Worm (Caenorhabditis elegans): ENCODE data around the gene clec-28.

- no peak for TF ChIP-seq nhr-11 (tag; optimal IDR thresholded peaks at IDR 0.05)
- TF ChIP-seq F49E8.2 (tag; optimal IDR thresholded peaks at IDR 0.05; ENCODE audit: borderline replicate concordance): no peak
- no peak for TF ChIP-seq mep-1 (tag; optimal IDR thresholded peaks at IDR 0.05)
- TF ChIP-seq fos-1 (tag; optimal IDR thresholded peaks at IDR 0.05): no peak
- no peak for TF ChIP-seq ztf-7 (tag; optimal IDR thresholded peaks at IDR 0.05)
- no peak for TF ChIP-seq ztf-11 (tag; optimal IDR thresholded peaks at IDR 0.05)
- no peak for TF ChIP-seq madf-9 (GFP tag; conservative IDR thresholded peaks at IDR 0.05)
- no peak for TF ChIP-seq R02D3.7 (tag; optimal IDR thresholded peaks at IDR 0.05)
- no peak for TF ChIP-seq lir-3 (tag; optimal IDR thresholded peaks at IDR 0.05)
Observed at ce11 chrV:16902726-16903125, 37.2 kb downstream of the clec-28 start, which contains the start of gene srd-68.

Measured in whole organism, L4 larva.